Worm (Caenorhabditis elegans): ENCODE results near the gene cdc-42.

- TF ChIP-seq R02D3.7 (tag; optimal IDR thresholded peaks at IDR 0.05) (no peak), T20F7.1 (GFP tag; optimal IDR thresholded peaks at IDR 0.05) (no peak), lsy-2 (tag; optimal IDR thresholded peaks at IDR 0.05) (no peak), pha-4 (GFP tag; IDR thresholded peaks at IDR 0.05) (no peak), pha-4 (tag; optimal IDR thresholded peaks at IDR 0.05) (no peak), egl-27 (tag; optimal IDR thresholded peaks at IDR 0.05) (no peak), nhr-25 (tag; optimal IDR thresholded peaks at IDR 0.05; ENCODE audit: borderline replicate concordance, insufficient read depth) (no peak), nhr-41 (GFP tag; IDR thresholded peaks at IDR 0.05) (no peak), lin-39 (tag; optimal IDR thresholded peaks at IDR 0.05) (no peak), dmd-9 (GFP tag; IDR thresholded peaks at IDR 0.05) (no peak), daf-8 (GFP tag; IDR thresholded peaks at IDR 0.05) (no peak), lin-38 (GFP tag; IDR thresholded peaks at IDR 0.05) (no peak), dve-1 (tag; optimal IDR thresholded peaks at IDR 0.05; ENCODE audit: insufficient read depth) (no peak)
Observed at ce11 chrII:7639036-7639435, 22.8 kb downstream of the cdc-42 start.

Measured in whole organism, L4 larva.